Worm (Caenorhabditis elegans) whole organism, dauer: ENCODE results near the gene Y6E2A.7.
"Not testable (repeated sequence)": the region's sequence is repeated elsewhere in the genome, so short reads cannot be mapped to it uniquely, and the experiment has no call there.

Experiments
- unc-62 ChIP-seq: sonication (generic microtip); optimal IDR thresholded peaks from 2 replicates; lab custom pipeline; 2017; ENCODE audit warnings: missing biosample characterization, missing genetic modification reagents, missing genetic modification characterization

The Y6E2A.7 gene

ce11 chrV:15719570-15719969 is at the start of gene Y6E2A.7:
Gene Y6E2A.7, plus strand, starts transcription at chrV:15719870.
- TF ChIP-seq unc-62: no peak

ce11 chrV:15670139-15670538 is 49.5 kb upstream of the Y6E2A.7 start, which contains the start of gene K06B4.15:
Gene K06B4.15, plus strand, starts transcription at chrV:15670439.
- not testable (repeated sequence) for TF ChIP-seq unc-62

ce11 chrV:15673707-15674106 is 46.0 kb upstream of the Y6E2A.7 start, which contains the start of gene nhr-51:
Gene nhr-51, plus strand, starts transcription at chrV:15674007.
- TF ChIP-seq unc-62: no peak

- no peak for TF ChIP-seq unc-62
Measured at ce11 chrV:15674899-15675298, 44.8 kb upstream of the Y6E2A.7 start.

ce11 chrV:15677222-15677621 is 42.4 kb upstream of the Y6E2A.7 start, which contains the start of gene nhr-52:
Gene nhr-52, plus strand, starts transcription at chrV:15677522.
- TF ChIP-seq unc-62: no peak

ce11 chrV:15685599-15685998 is 34.1 kb upstream of the Y6E2A.7 start, which contains the start of gene nhr-196:
Gene nhr-196, plus strand, starts transcription at chrV:15685716.
- TF ChIP-seq unc-62: no peak

ce11 chrV:15687660-15688059 is 32.0 kb upstream of the Y6E2A.7 start, which contains the start of gene nhr-197:
Gene nhr-197, plus strand, starts transcription at chrV:15687960.
- no peak for TF ChIP-seq unc-62

ce11 chrV:15689952-15690351 is 29.7 kb upstream of the Y6E2A.7 start, which contains the start of gene nhr-268:
Gene nhr-268, plus strand, starts transcription at chrV:15690252.
- TF ChIP-seq unc-62: no peak

ce11 chrV:15693682-15694081 is 26.0 kb upstream of the Y6E2A.7 start, which contains the start of gene nhr-198:
Gene nhr-198, plus strand, starts transcription at chrV:15693994.
- no peak for TF ChIP-seq unc-62

ce11 chrV:15698099-15698498 is 21.6 kb upstream of the Y6E2A.7 start, which contains the start of gene srx-29:
Gene srx-29, minus strand, starts transcription at chrV:15698199.
- TF ChIP-seq unc-62: no peak

ce11 chrV:15699799-15700198 is 19.9 kb upstream of the Y6E2A.7 start, which contains the start of gene nhr-199:
Gene nhr-199, minus strand, starts transcription at chrV:15699899.
- TF ChIP-seq unc-62: no peak

- TF ChIP-seq unc-62: no peak
Measured at ce11 chrV:15702263-15702662, 17.4 kb upstream of the Y6E2A.7 start, which contains the start of gene nhr-53. Gene nhr-53, minus strand, starts transcription at chrV:15702363.

- no peak for TF ChIP-seq unc-62
Measured at ce11 chrV:15704745-15705144, 14.9 kb upstream of the Y6E2A.7 start, which contains the start of gene twk-34. Gene twk-34, plus strand, starts transcription at chrV:15704960.

ce11 chrV:15707982-15708381 is 11.7 kb upstream of the Y6E2A.7 start:
- no peak for TF ChIP-seq unc-62

ce11 chrV:15710401-15710800 is 9.3 kb upstream of the Y6E2A.7 start, which contains the start of gene Y6E2A.1:
Gene Y6E2A.1, minus strand, starts transcription at chrV:15710501.
- no peak for TF ChIP-seq unc-62

- TF ChIP-seq unc-62: no peak
Measured at ce11 chrV:15711898-15712297, 7.8 kb upstream of the Y6E2A.7 start, which contains the start of gene str-101. Gene str-101, minus strand, starts transcription at chrV:15711998.

- TF ChIP-seq unc-62: no peak
Measured at ce11 chrV:15712385-15712784, 7.3 kb upstream of the Y6E2A.7 start.

- no peak for TF ChIP-seq unc-62
Measured at ce11 chrV:15715636-15716035, 4.0 kb upstream of the Y6E2A.7 start.
